Fruit fly (Drosophila melanogaster): ENCODE measurements around the gene Npc2a.

Gene Npc2a

DNA sequence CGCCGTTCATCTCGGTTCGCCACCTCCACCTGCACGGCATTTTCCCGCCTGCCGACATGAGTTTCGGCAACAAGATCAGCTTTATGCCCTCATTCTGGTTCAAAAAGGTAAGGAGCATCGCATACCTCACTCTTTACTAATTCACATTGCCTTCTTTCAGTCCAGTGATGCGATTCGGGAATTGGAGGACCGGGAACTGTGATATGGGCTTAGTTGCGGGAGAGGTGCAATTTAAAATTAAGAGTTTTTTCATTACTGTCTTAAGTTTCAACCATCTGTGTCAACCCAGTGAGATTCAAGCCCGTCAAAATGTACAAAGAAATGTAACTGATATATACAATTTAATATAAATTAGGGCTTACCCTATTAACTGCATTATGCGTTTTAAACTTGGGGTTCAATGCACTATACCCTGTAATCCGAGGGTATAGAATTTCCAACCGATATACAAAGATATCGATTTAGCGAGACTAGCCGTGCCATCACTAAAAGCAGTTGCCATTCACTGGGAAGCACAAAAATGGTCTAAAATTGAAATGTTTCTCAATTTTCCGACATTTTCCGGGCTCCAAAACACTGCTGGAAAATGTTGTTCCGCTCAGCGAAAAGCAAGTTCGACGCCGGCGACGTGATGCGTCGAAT, 6.2 kb upstream of the Npc2a start, which contains the start of gene CG7289 (continued):
- TF ChIP-seq CG8632 (GFP tag; optimal IDR thresholded peaks at IDR 0.05): no peak
- peak; percentile 9 for TF ChIP-seq dsx (GFP tag; optimal IDR thresholded peaks at IDR 0.05; ENCODE audit: poor library complexity, severe bottlenecking)
- no peak for TF ChIP-seq CG8119 (GFP tag; IDR thresholded peaks at IDR 0.05)
- TF ChIP-seq dac (GFP tag; optimal IDR thresholded peaks at IDR 0.05): no peak
- no peak for TF ChIP-seq CG1621 (tag; optimal IDR thresholded peaks at IDR 0.05)
- no peak for TF ChIP-seq fd85E (GFP tag; optimal IDR thresholded peaks at IDR 0.05)
- no peak for TF ChIP-seq fd59A (GFP tag; optimal IDR thresholded peaks at IDR 0.05)

dm6 chr2L:1986343-1987280, 1.5 kb upstream of the Npc2a start:
- peak; percentile 0 for TF ChIP-seq CG6808 (GFP tag; optimal IDR thresholded peaks at IDR 0.05)
- TF ChIP-seq CG16779 (tag; optimal IDR thresholded peaks at IDR 0.05): no peak
- TF ChIP-seq Sox14 (GFP tag; optimal IDR thresholded peaks at IDR 0.05): peak; percentile 56
- TF ChIP-seq svp (GFP tag): peak; percentile 98
- peak; percentile 55 for TF ChIP-seq CG34406 (GFP tag; optimal IDR thresholded peaks at IDR 0.05)
- TF ChIP-seq fd85E (GFP tag; optimal IDR thresholded peaks at IDR 0.05): no peak
- TF ChIP-seq Blimp-1 (GFP tag; optimal IDR thresholded peaks at IDR 0.05): no peak
- TF ChIP-seq Gug (GFP tag; IDR thresholded peaks at IDR 0.05): no peak
- no peak for TF ChIP-seq CG10631 (GFP tag; optimal IDR thresholded peaks at IDR 0.05)
- peak; percentile 60 for TF ChIP-seq Ets21C (GFP tag; optimal IDR thresholded peaks at IDR 0.05)
- TF ChIP-seq dsx (GFP tag; optimal IDR thresholded peaks at IDR 0.05; ENCODE audit: poor library complexity, severe bottlenecking): peak; percentile 57
- no peak for TF ChIP-seq dac (GFP tag; optimal IDR thresholded peaks at IDR 0.05)
- peak; percentile 34; the same call in 2 of the 3 replicates for TF ChIP-seq CG6163 (GFP tag; IDR thresholded peaks at IDR 0.05)
- TF ChIP-seq salr (GFP tag; optimal IDR thresholded peaks at IDR 0.05): no peak
- TF ChIP-seq CG4318 (GFP tag; optimal IDR thresholded peaks at IDR 0.05): no peak
- TF ChIP-seq Eip75B (GFP tag; optimal IDR thresholded peaks at IDR 0.05): peak; percentile 63
- peak; percentile 37 for TF ChIP-seq Lpt (GFP tag; optimal IDR thresholded peaks at IDR 0.05)
- TF ChIP-seq Sox15 (GFP tag; optimal IDR thresholded peaks at IDR 0.05): no peak
- TF ChIP-seq lz (GFP tag; optimal IDR thresholded peaks at IDR 0.05): peak; percentile 69
- TF ChIP-seq ss (GFP tag; optimal IDR thresholded peaks at IDR 0.05): no peak
- TF ChIP-seq fkh (GFP tag; optimal IDR thresholded peaks at IDR 0.05): peak; percentile 65
- peak; percentile 14 for TF ChIP-seq CG7368 (GFP tag; optimal IDR thresholded peaks at IDR 0.05)
- no peak for TF ChIP-seq CG6854 (GFP tag; optimal IDR thresholded peaks at IDR 0.05)
- peak; percentile 49 for TF ChIP-seq net (GFP tag; optimal IDR thresholded peaks at IDR 0.05)
- TF ChIP-seq Sox102F (GFP tag; optimal IDR thresholded peaks at IDR 0.05): no peak
- TF ChIP-seq esn (GFP tag; optimal IDR thresholded peaks at IDR 0.05): peak; percentile 72
- TF ChIP-seq cyc (GFP tag; optimal IDR thresholded peaks at IDR 0.05): peak; percentile 44
- peak; percentile 60 for TF ChIP-seq CG32006 (GFP tag; optimal IDR thresholded peaks at IDR 0.05)
- peak; percentile 64 for TF ChIP-seq Hr39 (GFP tag; optimal IDR thresholded peaks at IDR 0.05)
- TF ChIP-seq CG11294 (GFP tag; IDR thresholded peaks at IDR 0.05): peak; percentile 22; the same call in 1 of the 2 replicates
- TF ChIP-seq Hr4 (GFP tag; optimal IDR thresholded peaks at IDR 0.05): peak; percentile 58
- TF ChIP-seq CG1621 (tag; optimal IDR thresholded peaks at IDR 0.05): peak; percentile 34
- peak; percentile 54 for TF ChIP-seq topi (GFP tag; optimal IDR thresholded peaks at IDR 0.05)
- TF ChIP-seq Met (GFP tag; optimal IDR thresholded peaks at IDR 0.05): peak; percentile 70
- peak; percentile 36 for TF ChIP-seq CG8632 (GFP tag; optimal IDR thresholded peaks at IDR 0.05)
- TF ChIP-seq CG3032 (tag; optimal IDR thresholded peaks at IDR 0.05): peak; percentile 25
- TF ChIP-seq CG11902 (GFP tag; optimal IDR thresholded peaks at IDR 0.05): peak; percentile 8
- no peak for TF ChIP-seq CG9139 (GFP tag; optimal IDR thresholded peaks at IDR 0.05)
- TF ChIP-seq vri (GFP tag; optimal IDR thresholded peaks at IDR 0.05): peak; percentile 79
- TF ChIP-seq CG11762 (GFP tag; optimal IDR thresholded peaks at IDR 0.05; ENCODE audit: insufficient read depth): peak; percentile 47
- TF ChIP-seq CG3919 (GFP tag; optimal IDR thresholded peaks at IDR 0.05): peak; percentile 64
- peak; percentile 86 for TF ChIP-seq Eip78C (GFP tag)
- TF ChIP-seq CG6276 (GFP tag; optimal IDR thresholded peaks at IDR 0.05): no peak
- no peak for TF ChIP-seq Hr38 (GFP tag; optimal IDR thresholded peaks at IDR 0.05)

Data from whole organism, prepupa.